Fruit fly (Drosophila melanogaster) whole organism, pupa: ENCODE results near the gene CG5290.
A peak's percentile ranks its signal among the peaks of the same experiment; 100 is the strongest.

Source experiments
- CG10348 ChIP-seq: fragments of 200-800 bp; sonication (Bioruptor generic); IDR thresholded peaks from 2 replicates; pipeline ENCODE4 v1.3.6; 2022; ENCODE audit warnings: missing biosample characterization, missing genetic modification characterization
- CG12605 ChIP-seq: fragments of 200-800 bp; sonication (Bioruptor generic); IDR thresholded peaks from 2 replicates; pipeline ENCODE4 v1.3.6; 2022; ENCODE audit warnings: missing biosample characterization, missing genetic modification characterization
- CG13204 ChIP-seq: fragments of 200-800 bp; sonication (Bioruptor generic); optimal IDR thresholded peaks from 2 replicates; lab custom pipeline; 2018; ENCODE audit warnings: missing biosample characterization, mild to moderate bottlenecking, missing genetic modification characterization, moderate library complexity
- CG14655 ChIP-seq: fragments of 200-800 bp; sonication (Bioruptor generic); optimal IDR thresholded peaks from 3 replicates; lab custom pipeline; 2017; ENCODE audit warnings: mild to moderate bottlenecking, missing biosample characterization, missing genetic modification reagents, missing genetic modification characterization
- CG15710 ChIP-seq: fragments of 200-800 bp; sonication (Bioruptor generic); optimal IDR thresholded peaks from 2 replicates; lab custom pipeline; 2018; ENCODE audit warnings: missing biosample characterization, mild to moderate bottlenecking, missing genetic modification characterization, moderate library complexity
- CG17806 ChIP-seq: fragments of 200-800 bp; sonication (Bioruptor generic); optimal IDR thresholded peaks from 2 replicates; lab custom pipeline; 2018; ENCODE audit warnings: missing biosample characterization, mild to moderate bottlenecking, missing genetic modification characterization, moderate library complexity
- CG32121 ChIP-seq: fragments of 200-800 bp; sonication (Bioruptor generic); IDR thresholded peaks from 2 replicates; pipeline ENCODE4 v1.3.6; 2022; ENCODE audit warnings: missing biosample characterization, missing genetic modification characterization
- CG34367 ChIP-seq: fragments of 200-800 bp; sonication (Bioruptor generic); optimal IDR thresholded peaks from 2 replicates; lab custom pipeline; 2018; ENCODE audit warnings: missing biosample characterization, mild to moderate bottlenecking, missing genetic modification characterization
- CG4496 ChIP-seq: fragments of 200-800 bp; sonication (Bioruptor generic); IDR thresholded peaks from 3 replicates; pipeline ENCODE4 v1.3.6; 2022; ENCODE audit warnings: missing biosample characterization, missing genetic modification characterization
- CG8159 ChIP-seq: fragments of 200-800 bp; sonication (Bioruptor generic); optimal IDR thresholded peaks from 3 replicates; lab custom pipeline; 2018; ENCODE audit warnings: missing biosample characterization, mild to moderate bottlenecking, missing genetic modification characterization, moderate library complexity
- CG8301 ChIP-seq: fragments of 200-800 bp; sonication (Bioruptor generic); optimal IDR thresholded peaks from 2 replicates; lab custom pipeline; 2018; ENCODE audit warnings: missing biosample characterization, mild to moderate bottlenecking, missing genetic modification characterization
- CG9948 ChIP-seq: fragments of 200-800 bp; sonication (Bioruptor generic); optimal IDR thresholded peaks from 2 replicates; lab custom pipeline; 2018; ENCODE audit warnings: missing biosample characterization, mild to moderate bottlenecking, missing genetic modification characterization, moderate library complexity
- D1 ChIP-seq: fragments of 200-800 bp; sonication (Bioruptor generic); optimal IDR thresholded peaks from 2 replicates; lab custom pipeline; 2018; ENCODE audit warnings: missing biosample characterization, mild to moderate bottlenecking, missing genetic modification characterization, moderate library complexity
- EcR ChIP-seq: fragments of 200-800 bp; sonication (Bioruptor generic); optimal IDR thresholded peaks from 3 replicates; lab custom pipeline; 2019; ENCODE audit warnings: missing biosample characterization, missing genetic modification characterization, mild to moderate bottlenecking, moderate library complexity, missing genetic modification reagents
- Ets98B ChIP-seq: fragments of 200-800 bp; sonication (Bioruptor generic); IDR thresholded peaks from 2 replicates; pipeline ENCODE4 v1.3.6; 2022; ENCODE audit warnings: missing biosample characterization, missing genetic modification characterization
- Pif1A ChIP-seq: fragments of 200-800 bp; sonication (Bioruptor generic); optimal IDR thresholded peaks from 3 replicates; lab custom pipeline; 2016; ENCODE audit warnings: missing biosample characterization, missing genetic modification characterization
- Pif1B ChIP-seq: fragments of 200-800 bp; sonication (Bioruptor generic); optimal IDR thresholded peaks from 3 replicates; lab custom pipeline; 2016; ENCODE audit warnings: missing biosample characterization, missing genetic modification characterization
- Snoo ChIP-seq: fragments of 200-800 bp; sonication (Bioruptor generic); optimal IDR thresholded peaks from 3 replicates; lab custom pipeline; 2017; ENCODE audit warnings: missing biosample characterization, mild to moderate bottlenecking, missing genetic modification characterization, inconsistent platforms
- fd96Ca ChIP-seq: fragments of 200-800 bp; sonication (Bioruptor generic); IDR thresholded peaks from 3 replicates; pipeline ENCODE4 v1.3.6; 2022; ENCODE audit warnings: missing biosample characterization, missing genetic modification characterization
- gl ChIP-seq: fragments of 200-800 bp; sonication (Bioruptor generic); optimal IDR thresholded peaks from 2 replicates; lab custom pipeline; 2018; ENCODE audit warnings: missing biosample characterization, mild to moderate bottlenecking, missing genetic modification characterization
- rn ChIP-seq: fragments of 200-800 bp; sonication (Bioruptor generic); IDR thresholded peaks from 2 replicates; pipeline ENCODE4 v1.3.6; 2022; ENCODE audit warnings: missing biosample characterization, missing genetic modification characterization

The CG5290 gene

DNA sequence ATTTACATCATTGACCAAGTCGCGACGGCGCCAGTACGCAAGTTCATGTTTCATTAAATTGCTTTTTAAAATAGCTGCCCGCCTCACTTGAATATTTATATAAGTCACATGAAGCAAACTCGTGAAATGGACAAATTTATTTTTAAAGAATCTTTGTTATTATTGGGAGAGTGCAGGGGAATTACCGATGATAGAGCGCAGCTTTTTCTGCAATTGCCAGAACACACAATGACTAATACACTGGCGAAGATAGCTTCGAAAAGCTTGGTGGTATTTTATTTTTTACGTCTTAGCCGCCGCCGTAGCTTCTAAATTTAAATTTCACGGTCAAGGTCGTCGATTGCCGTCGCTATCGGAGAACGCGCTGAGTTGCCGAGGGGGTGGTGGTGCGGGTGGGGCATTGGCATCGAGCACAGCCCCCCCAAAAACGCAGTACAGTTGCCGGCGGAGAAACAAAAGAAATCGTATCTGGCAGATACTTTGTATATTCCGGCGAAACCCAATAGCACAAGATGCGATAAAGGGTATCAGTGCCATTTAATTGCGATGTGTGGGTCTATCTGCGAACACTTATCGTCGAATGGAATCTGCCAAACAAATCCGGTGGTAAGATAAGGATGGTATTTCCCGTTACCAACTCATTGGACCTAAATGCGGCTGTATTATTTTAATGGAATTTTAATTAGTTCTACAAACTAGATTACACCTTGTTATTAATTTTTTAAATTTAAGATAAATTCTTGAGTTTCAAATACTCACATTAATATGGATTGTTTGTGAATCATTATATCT, 803 bp upstream of the CG5290 start:
- TF ChIP-seq CG32121 (GFP tag; lab: Robert Waterston, UW) (0 out of 2 replicates have a peak, but pooled peaks have one; percentile 17), CG10348 (GFP tag; lab: Robert Waterston, UW) (no peak)

DNA sequence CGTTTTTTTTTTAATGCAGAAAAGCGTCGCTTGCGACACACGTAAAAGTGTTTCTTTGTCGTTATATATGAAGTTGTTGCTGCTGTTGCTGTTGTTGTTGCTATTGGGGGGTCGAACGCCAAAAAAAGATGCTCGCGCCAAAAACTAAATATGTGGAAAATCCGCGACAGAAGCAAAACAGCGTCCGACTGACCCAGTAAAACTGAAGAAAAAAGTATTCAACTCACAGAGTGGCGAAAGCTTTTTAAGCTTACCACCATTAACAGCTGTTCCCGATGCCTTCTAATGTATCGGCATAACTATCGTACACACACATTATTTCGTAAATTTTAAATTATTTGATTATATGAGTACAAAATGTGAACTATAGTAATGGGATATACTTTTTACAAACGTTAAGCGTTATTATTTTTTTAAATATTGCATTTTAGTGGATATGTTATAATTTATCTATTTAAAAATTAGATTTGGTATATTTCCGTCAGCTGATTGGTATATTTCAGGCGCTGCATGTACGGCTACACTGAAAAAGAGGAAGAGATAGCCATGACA, 4.7 kb downstream of the CG5290 start, which contains the start of the genes Prestin and Wdr92:
Gene Prestin (minus strand): TSS at position 204 of the 552 bp plus-strand sequence.
Gene Wdr92 (plus strand): TSS at position 535 of the 552 bp plus-strand sequence.
- TF ChIP-seq fd96Ca (GFP tag; lab: Robert Waterston, UW) (no peak), CG14655 (GFP tag; lab: Kevin White, UChicago) (no peak), CG8159 (no peak), CG8301 (tag; lab: Kevin White, UChicago) (peak; percentile 29), rn (GFP tag; lab: Robert Waterston, UW) (no peak), CG12605 (peak; percentile 64), CG34367 (tag; lab: Kevin White, UChicago) (peak; percentile 37), Snoo (tag; lab: Kevin White, UChicago) (peak; percentile 32), D1 (tag; lab: Kevin White, UChicago) (peak; percentile 31), Pif1A (GFP tag; lab: Kevin White, UChicago) (no peak), CG17806 (tag; lab: Kevin White, UChicago) (peak; percentile 13), CG9948 (tag; lab: Kevin White, UChicago) (no peak), CG10348 (GFP tag; lab: Robert Waterston, UW) (no peak), gl (peak; percentile 60), Ets98B (GFP tag; lab: Robert Waterston, UW) (peak; percentile 53; the same call in 1 of the 2 replicates), CG4496 (peak; percentile 64; the same call in 2 of the 3 replicates), CG13204 (GFP tag; lab: Kevin White, UChicago) (no peak), Pif1B (GFP tag; lab: Kevin White, UChicago) (peak; percentile 16), CG32121 (GFP tag; lab: Robert Waterston, UW) (peak; percentile 46; the same call in 1 of the 2 replicates), EcR (GFP tag; lab: Kevin White, UChicago) (peak; percentile 69), CG15710 (tag; lab: Kevin White, UChicago) (peak; percentile 28)
- TF ChIP-seq, all 21 proteins: peak for 13

DNA sequence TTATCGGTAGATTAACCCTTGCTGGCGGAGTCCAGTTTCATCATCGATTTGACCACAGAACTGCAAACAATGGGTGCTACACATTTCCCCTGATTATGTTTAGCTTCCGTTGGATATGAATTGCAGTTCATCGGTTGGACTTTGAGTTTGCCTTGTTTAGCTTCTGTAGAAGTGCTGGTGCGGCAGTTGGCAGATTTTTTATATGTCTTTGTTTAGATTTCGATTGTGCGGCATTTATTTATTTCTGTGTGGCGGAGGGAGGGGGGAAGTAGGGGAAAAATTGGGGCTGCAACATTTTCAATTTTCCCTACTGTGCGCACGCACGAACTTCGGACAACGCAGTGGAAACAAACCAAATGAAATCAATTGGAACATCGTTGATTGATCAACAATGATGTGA, 6.6 kb downstream of the CG5290 start:
- no peak for TF ChIP-seq Pif1B (GFP tag; lab: Kevin White, UChicago)
- no peak for TF ChIP-seq CG10348 (GFP tag; lab: Robert Waterston, UW)
- TF ChIP-seq gl = peak; percentile 28
- no peak for TF ChIP-seq fd96Ca (GFP tag; lab: Robert Waterston, UW)
- no peak for TF ChIP-seq D1 (tag; lab: Kevin White, UChicago)
- TF ChIP-seq CG12605 = 0 out of 2 replicates have a peak, but pooled peaks have one; percentile 11
- no peak for TF ChIP-seq EcR (GFP tag; lab: Kevin White, UChicago)
- TF ChIP-seq CG32121 (GFP tag; lab: Robert Waterston, UW) = peak; percentile 50
- peak; percentile 8 for TF ChIP-seq CG8301 (tag; lab: Kevin White, UChicago)
- TF ChIP-seq, all 21 proteins: peak for 4

DNA sequence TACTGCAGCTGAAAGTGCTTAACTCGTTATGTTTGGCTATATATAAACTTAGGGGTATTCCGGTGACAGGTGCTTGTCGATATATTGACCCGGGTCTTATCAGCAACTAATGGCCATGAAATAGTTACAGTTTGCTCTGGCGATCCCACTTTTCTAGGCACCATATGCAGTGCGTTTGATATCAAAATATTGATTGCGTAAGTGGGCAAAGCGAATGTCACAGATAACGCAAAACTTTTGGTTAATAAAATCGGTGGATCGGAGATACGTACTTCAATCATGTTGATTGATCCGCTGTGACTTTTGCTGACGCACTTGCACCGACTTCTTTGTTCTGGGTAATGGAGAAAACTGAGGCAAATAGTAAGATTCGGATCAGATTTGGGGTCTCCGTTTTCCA, 7.8 kb downstream of the CG5290 start:
- TF ChIP-seq fd96Ca (GFP tag; lab: Robert Waterston, UW) (no peak), CG34367 (tag; lab: Kevin White, UChicago) (no peak), CG4496 (no peak), Pif1A (GFP tag; lab: Kevin White, UChicago) (no peak), CG12605 (no peak), Pif1B (GFP tag; lab: Kevin White, UChicago) (no peak), CG14655 (GFP tag; lab: Kevin White, UChicago) (no peak), CG15710 (tag; lab: Kevin White, UChicago) (no peak), CG8159 (no peak), gl (no peak), CG13204 (GFP tag; lab: Kevin White, UChicago) (no peak), rn (GFP tag; lab: Robert Waterston, UW) (no peak)

DNA sequence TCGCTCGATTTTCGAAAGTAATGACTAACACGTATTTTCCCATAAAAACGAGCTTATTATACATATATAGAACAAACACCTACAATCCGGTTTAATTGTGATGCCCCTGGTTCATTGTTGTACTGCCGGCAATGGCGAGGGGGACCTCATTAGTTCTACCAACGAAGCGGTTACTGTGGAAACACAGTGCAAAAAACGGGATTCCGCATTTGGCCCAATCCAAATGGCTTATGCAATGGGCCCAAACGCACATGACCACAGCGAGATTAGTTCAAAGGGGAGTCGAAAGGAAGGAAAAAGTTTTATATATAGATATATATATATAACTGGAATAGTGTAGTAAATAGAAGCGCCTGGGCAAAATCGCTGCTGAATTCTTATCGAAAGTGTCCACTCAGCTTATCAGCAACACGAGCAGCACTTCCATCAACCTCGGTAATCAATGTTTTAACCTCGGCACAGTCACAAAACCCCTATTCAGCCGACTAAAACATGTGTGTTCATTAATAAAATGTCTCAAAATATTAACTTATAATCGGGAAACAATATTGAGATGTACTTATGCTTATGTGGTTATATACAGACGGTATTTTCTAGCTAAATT, 8.4 kb downstream of the CG5290 start:
- no peak for TF ChIP-seq D1 (tag; lab: Kevin White, UChicago)
- no peak for TF ChIP-seq Pif1B (GFP tag; lab: Kevin White, UChicago)
- TF ChIP-seq EcR (GFP tag; lab: Kevin White, UChicago) = no peak

DNA sequence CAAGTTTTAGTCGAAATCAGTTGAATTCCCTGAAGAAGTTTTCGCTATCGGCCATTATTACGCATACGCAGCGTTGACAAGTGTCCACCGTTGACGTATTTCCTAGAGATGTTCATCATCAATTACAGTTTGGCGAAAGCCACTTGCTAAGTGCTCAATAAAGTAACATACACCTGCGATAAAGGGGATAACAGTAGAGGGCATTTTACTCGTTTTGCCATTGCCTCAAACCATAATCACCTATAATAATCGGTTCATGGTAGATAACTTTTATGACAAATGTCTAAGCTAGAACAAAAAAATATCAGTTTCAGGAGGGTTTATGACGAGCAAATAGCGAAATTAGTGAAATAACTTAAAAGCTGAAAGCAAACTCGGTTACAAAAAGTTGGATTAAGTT, 9.7 kb downstream of the CG5290 start:
- TF ChIP-seq CG12605 = no peak
- no peak for TF ChIP-seq gl
- TF ChIP-seq CG17806 (tag; lab: Kevin White, UChicago) = no peak
- TF ChIP-seq Pif1A (GFP tag; lab: Kevin White, UChicago) = no peak
- no peak for TF ChIP-seq CG15710 (tag; lab: Kevin White, UChicago)
- TF ChIP-seq Snoo (tag; lab: Kevin White, UChicago) = no peak
- TF ChIP-seq D1 (tag; lab: Kevin White, UChicago) = no peak
- TF ChIP-seq CG32121 (GFP tag; lab: Robert Waterston, UW) = no peak
- no peak for TF ChIP-seq CG34367 (tag; lab: Kevin White, UChicago)
